Fruit fly (Drosophila melanogaster) whole organism, embryonic: ENCODE measurements around the gene CG46427.

Experiments used
- Adf1 ChIP-seq: fragments of 200-800 bp; sonication (Bioruptor generic); IDR thresholded peaks from 2 replicates; pipeline ENCODE4 v1.3.6; 2022; ENCODE audit warnings: missing biosample characterization, missing genetic modification characterization
- Asciz ChIP-seq: fragments of 200-800 bp; sonication (Bioruptor generic); optimal IDR thresholded peaks from 2 replicates; lab custom pipeline; 2017; ENCODE audit warnings: missing biosample characterization, mild to moderate bottlenecking, missing genetic modification characterization, missing genetic modification reagents
- Atf3 ChIP-seq: fragments of 200-800 bp; sonication (Bioruptor generic); optimal IDR thresholded peaks from 3 replicates; lab custom pipeline; 2016; ENCODE audit warnings: missing biosample characterization, missing genetic modification characterization
- Atf6 ChIP-seq: fragments of 200-800 bp; sonication (Bioruptor generic); IDR thresholded peaks from 2 replicates; pipeline ENCODE4 v1.3.6; 2022; ENCODE audit warnings: missing biosample characterization, missing genetic modification characterization
- CG13894 ChIP-seq: fragments of 200-800 bp; sonication (Bioruptor generic); optimal IDR thresholded peaks from 3 replicates; lab custom pipeline; 2018; ENCODE audit warnings: missing biosample characterization, mild to moderate bottlenecking, missing genetic modification characterization, moderate library complexity
- CG16815 ChIP-seq: fragments of 200-800 bp; sonication (Bioruptor generic); optimal IDR thresholded peaks from 3 replicates; lab custom pipeline; 2017; ENCODE audit warnings: missing biosample characterization, mild to moderate bottlenecking, missing genetic modification characterization
- CG17385 ChIP-seq: fragments of 200-800 bp; sonication (Bioruptor generic); optimal IDR thresholded peaks from 3 replicates; lab custom pipeline; 2018; ENCODE audit warnings: missing biosample characterization, mild to moderate bottlenecking, missing genetic modification characterization
- CG1792 ChIP-seq: fragments of 200-800 bp; sonication (Bioruptor generic); optimal IDR thresholded peaks from 2 replicates; lab custom pipeline; 2016; ENCODE audit warnings: missing biosample characterization, missing genetic modification characterization
- CG1832 ChIP-seq: fragments of 200-800 bp; sonication (Bioruptor generic); optimal IDR thresholded peaks from 2 replicates; lab custom pipeline; 2017; ENCODE audit warnings: missing biosample characterization, mild to moderate bottlenecking, missing genetic modification characterization, inconsistent platforms
- CG18619 ChIP-seq: fragments of 200-800 bp; sonication (Bioruptor generic); optimal IDR thresholded peaks from 3 replicates; lab custom pipeline; 2017; ENCODE audit warnings: missing biosample characterization, mild to moderate bottlenecking, missing genetic modification characterization
- CG2116 ChIP-seq: fragments of 200-800 bp; sonication (Bioruptor generic); optimal IDR thresholded peaks from 3 replicates; lab custom pipeline; 2018; ENCODE audit warnings: missing biosample characterization, mild to moderate bottlenecking, missing genetic modification characterization
- CG3281 ChIP-seq: fragments of 200-800 bp; sonication (Bioruptor generic); optimal IDR thresholded peaks from 3 replicates; lab custom pipeline; 2017; ENCODE audit warnings: missing biosample characterization, mild to moderate bottlenecking, missing genetic modification characterization
- CG34224 ChIP-seq: fragments of 200-800 bp; sonication (Bioruptor generic); IDR thresholded peaks from 3 replicates; pipeline ENCODE4 v1.3.6; 2022; ENCODE audit warnings: missing biosample characterization, missing genetic modification characterization; ENCODE audit not compliant: partially characterized antibody
- CG6254 ChIP-seq: fragments of 200-800 bp; sonication (Bioruptor generic); optimal IDR thresholded peaks from 3 replicates; lab custom pipeline; 2017; ENCODE audit warnings: mild to moderate bottlenecking, missing biosample characterization, missing genetic modification reagents, missing genetic modification characterization
- CG8359 ChIP-seq: fragments of 200-800 bp; sonication (Bioruptor generic); optimal IDR thresholded peaks from 2 replicates; lab custom pipeline; 2017; ENCODE audit warnings: missing biosample characterization, mild to moderate bottlenecking, missing genetic modification characterization, borderline replicate concordance
- CG8924 ChIP-seq: fragments of 200-800 bp; optimal IDR thresholded peaks from 3 replicates; lab custom pipeline; 2019; ENCODE audit warnings: missing biosample characterization, mild to moderate bottlenecking, missing genetic modification characterization, moderate library complexity
- CG9727 ChIP-seq: fragments of 200-800 bp; sonication (Bioruptor generic); optimal IDR thresholded peaks from 3 replicates; lab custom pipeline; 2017; ENCODE audit warnings: missing biosample characterization, mild to moderate bottlenecking, missing genetic modification characterization
- CG9817 ChIP-seq: fragments of 200-800 bp; sonication (Bioruptor generic); optimal IDR thresholded peaks from 2 replicates; lab custom pipeline; 2018; ENCODE audit warnings: missing biosample characterization, mild to moderate bottlenecking, missing genetic modification characterization, moderate library complexity
- CoRest ChIP-seq: fragments of 200-800 bp; sonication (Bioruptor generic); optimal IDR thresholded peaks from 3 replicates; lab custom pipeline; 2018; ENCODE audit warnings: missing biosample characterization, mild to moderate bottlenecking, missing genetic modification characterization, moderate library complexity
- D19B ChIP-seq: fragments of 200-800 bp; sonication (Bioruptor generic); optimal IDR thresholded peaks from 2 replicates; lab custom pipeline; 2017; ENCODE audit warnings: missing biosample characterization, mild to moderate bottlenecking, missing genetic modification characterization
- Dfd ChIP-seq, 2 experiments: fragments of >200 bp; optimal IDR thresholded peaks; 2 replicates each; lab custom pipeline; 2017; ENCODE audit warnings: missing biosample characterization in 2 of 2, missing genetic modification characterization in 2 of 2
- Dll ChIP-seq: fragments of 200-800 bp; sonication (Bioruptor generic); IDR thresholded peaks from 4 replicates; pipeline ENCODE4 v1.3.6; 2022; ENCODE audit warnings: missing biosample characterization, missing genetic modification characterization; ENCODE audit not compliant: partially characterized antibody
- E2f1 ChIP-seq: fragments of 200-800 bp; sonication (Bioruptor generic); IDR thresholded peaks from 2 replicates; pipeline ENCODE4 v1.3.6; 2022; ENCODE audit warnings: missing biosample characterization, missing genetic modification characterization
- Ets97D ChIP-seq: fragments of 200-800 bp; sonication (Bioruptor generic); optimal IDR thresholded peaks from 3 replicates; lab custom pipeline; 2016; ENCODE audit warnings: missing biosample characterization, missing genetic modification characterization
- Gsc ChIP-seq: fragments of 200-800 bp; sonication (Bioruptor generic); IDR thresholded peaks from 2 replicates; pipeline ENCODE4 v1.3.6; 2022; ENCODE audit warnings: missing biosample characterization, missing genetic modification characterization
- NK7.1 ChIP-seq: fragments of 200-800 bp; sonication (Bioruptor generic); optimal IDR thresholded peaks from 3 replicates; lab custom pipeline; 2016; ENCODE audit warnings: missing biosample characterization, missing genetic modification characterization
- Sox100B ChIP-seq: fragments of 200-800 bp; sonication (Bioruptor generic); optimal IDR thresholded peaks from 3 replicates; lab custom pipeline; 2018; ENCODE audit warnings: missing biosample characterization, mild to moderate bottlenecking, missing genetic modification characterization
- Sry-β ChIP-seq: fragments of 200-800 bp; sonication (Bioruptor generic); optimal IDR thresholded peaks from 2 replicates; lab custom pipeline; 2018; ENCODE audit warnings: missing biosample characterization, mild to moderate bottlenecking, missing genetic modification characterization, moderate library complexity
- TFAM ChIP-seq: fragments of 200-800 bp; sonication (Bioruptor generic); optimal IDR thresholded peaks from 2 replicates; lab custom pipeline; 2017; ENCODE audit warnings: missing biosample characterization, missing genetic modification characterization, inconsistent platforms
- ab ChIP-seq: fragments of 200-800 bp; sonication (Bioruptor generic); optimal IDR thresholded peaks from 2 replicates; lab custom pipeline; 2016; ENCODE audit warnings: missing biosample characterization, missing genetic modification characterization
- abd-A ChIP-seq: fragments of 200-800 bp; sonication (Bioruptor generic); optimal IDR thresholded peaks from 3 replicates; lab custom pipeline; 2019; ENCODE audit warnings: missing biosample characterization, mild to moderate bottlenecking, missing genetic modification characterization, moderate library complexity
- amos ChIP-seq: fragments of 200-800 bp; sonication (Bioruptor generic); IDR thresholded peaks from 2 replicates; pipeline ENCODE4 v1.3.6; 2022; ENCODE audit warnings: missing biosample characterization, missing genetic modification characterization; ENCODE audit not compliant: partially characterized antibody
- ara ChIP-seq: fragments of 200-800 bp; sonication (Bioruptor generic); IDR thresholded peaks from 2 replicates; pipeline ENCODE4 v1.3.6; 2022; ENCODE audit warnings: missing biosample characterization, missing genetic modification characterization
- cas ChIP-seq: fragments of 200-800 bp; sonication (Bioruptor generic); IDR thresholded peaks from 2 replicates; pipeline ENCODE4 v1.3.6; 2022; ENCODE audit warnings: missing biosample characterization, missing genetic modification characterization
- dm ChIP-seq: fragments of 200-800 bp; sonication (Bioruptor generic); optimal IDR thresholded peaks from 3 replicates; lab custom pipeline; 2016; ENCODE audit warnings: missing biosample characterization, missing genetic modification characterization
- dysf ChIP-seq: fragments of 200-800 bp; sonication (Bioruptor generic); IDR thresholded peaks from 3 replicates; pipeline ENCODE4 v1.3.6; 2022; ENCODE audit warnings: missing biosample characterization, missing genetic modification characterization
- fd3F ChIP-seq: fragments of 200-800 bp; sonication (Bioruptor generic); optimal IDR thresholded peaks from 2 replicates; lab custom pipeline; 2018; ENCODE audit warnings: missing biosample characterization, mild to moderate bottlenecking, missing genetic modification characterization, moderate library complexity
- grn ChIP-seq: fragments of 200-800 bp; sonication (Bioruptor generic); optimal IDR thresholded peaks from 3 replicates; lab custom pipeline; 2017; ENCODE audit warnings: missing biosample characterization, missing genetic modification characterization
- gsb-n ChIP-seq: fragments of 200-800 bp; sonication (Bioruptor generic); optimal IDR thresholded peaks from 3 replicates; lab custom pipeline; 2018; ENCODE audit warnings: missing biosample characterization, mild to moderate bottlenecking, missing genetic modification characterization
- insv ChIP-seq, 2 experiments: fragments of 200-800 bp; sonication (Bioruptor generic); optimal IDR thresholded peaks; 3 replicates each; lab custom pipeline; 2016 to 2018; ENCODE audit warnings: missing biosample characterization in 2 of 2, missing genetic modification characterization in 2 of 2
- lbe ChIP-seq: fragments of 200-800 bp; sonication (Bioruptor generic); optimal IDR thresholded peaks from 2 replicates; lab custom pipeline; 2016; ENCODE audit warnings: missing biosample characterization, mild to moderate bottlenecking, missing genetic modification characterization
- luna ChIP-seq: fragments of 200-800 bp; sonication (Bioruptor generic); optimal IDR thresholded peaks from 2 replicates; lab custom pipeline; 2016; ENCODE audit warnings: missing biosample characterization, missing genetic modification characterization
- mld ChIP-seq: fragments of 200-800 bp; sonication (Bioruptor generic); IDR thresholded peaks from 3 replicates; pipeline ENCODE4 v1.3.6; 2022; ENCODE audit warnings: missing biosample characterization, missing genetic modification characterization; ENCODE audit not compliant: partially characterized antibody
- onecut ChIP-seq: fragments of 200-800 bp; sonication (Bioruptor generic); IDR thresholded peaks from 2 replicates; pipeline ENCODE4 v1.3.6; 2022; ENCODE audit warnings: missing biosample characterization, missing genetic modification characterization
- pum ChIP-seq: fragments of 200-800 bp; sonication (Bioruptor generic); optimal IDR thresholded peaks from 2 replicates; lab custom pipeline; 2016; ENCODE audit warnings: missing biosample characterization, missing genetic modification characterization
- ranshi ChIP-seq: fragments of 200-800 bp; sonication (Bioruptor generic); IDR thresholded peaks from 2 replicates; pipeline ENCODE4 v1.3.6; 2022; ENCODE audit warnings: missing biosample characterization, missing genetic modification characterization
- sc ChIP-seq, 3 experiments: fragments of >200 bp in 2 of 3; fragments of 200-800 bp in 1 of 3; sonication (Bioruptor generic) in 1 of 3; optimal IDR thresholded peaks; 2 replicates in 2 of 3; 3 replicates in 1 of 3; lab custom pipeline; 2017; ENCODE audit warnings: mild to moderate bottlenecking in 1 of 3, missing biosample characterization in 1 of 3, missing genetic modification characterization in 1 of 3, missing genetic modification reagents in 1 of 3
- scrt ChIP-seq: fragments of 200-800 bp; sonication (Bioruptor generic); optimal IDR thresholded peaks from 2 replicates; lab custom pipeline; 2018; ENCODE audit warnings: missing biosample characterization, mild to moderate bottlenecking, missing genetic modification characterization, moderate library complexity

CG46427 gene

DNA sequence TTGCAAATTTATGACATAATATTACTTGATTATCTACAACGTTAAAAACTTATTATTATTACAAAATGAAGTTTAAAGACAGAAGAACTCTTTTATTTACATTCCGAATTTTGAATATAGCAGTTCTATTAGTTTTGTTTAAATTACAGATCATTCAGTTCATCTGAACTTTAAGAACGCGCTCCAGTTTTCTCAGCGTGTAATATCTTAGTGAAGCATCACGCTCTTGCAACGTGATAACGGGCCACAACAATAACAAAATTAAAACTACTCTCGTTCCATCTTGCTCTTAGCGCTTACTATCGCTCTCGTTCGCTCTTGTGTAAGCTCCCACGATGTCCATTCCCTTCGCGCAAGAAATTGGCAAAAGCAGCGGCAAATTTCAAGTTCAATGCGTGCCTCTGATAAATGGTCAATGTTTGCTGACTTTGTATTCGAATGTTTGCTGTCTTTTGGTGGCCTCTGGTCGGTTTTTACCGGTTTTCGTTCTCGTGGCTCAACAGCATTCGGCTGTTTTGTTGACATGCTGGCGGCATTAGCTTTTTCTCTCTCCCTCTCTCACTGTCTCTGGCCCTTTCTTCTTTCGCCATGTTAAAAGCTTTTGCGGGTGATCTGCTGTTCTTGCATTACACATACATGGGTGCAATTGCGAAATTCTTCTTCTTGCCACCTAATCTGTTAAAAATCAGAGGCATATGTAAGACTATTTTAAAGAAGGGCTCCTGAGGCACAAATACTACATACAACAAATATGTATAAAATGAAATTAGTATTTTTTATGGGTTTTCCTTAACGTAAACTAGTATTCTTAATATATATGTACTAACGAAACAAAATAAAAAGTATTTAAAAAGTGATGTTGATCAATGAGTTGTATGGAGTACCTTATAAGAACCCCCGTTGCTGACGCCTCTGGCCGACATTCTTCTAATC, 3.9 kb upstream of the CG46427 start (continued):
- TF ChIP-seq scrt (GFP tag; lab: Kevin White, UChicago) (no peak), Gsc (GFP tag; lab: Robert Waterston, UW) (no peak), pum (GFP tag; lab: Kevin White, UChicago) (no peak), Adf1 (GFP tag; lab: Robert Waterston, UW) (no peak), luna (no peak), Asciz (GFP tag; lab: Kevin White, UChicago) (no peak), grn (no peak), CG9817 (tag; lab: Kevin White, UChicago) (peak; percentile 49), CG2116 (no peak), CG17385 (GFP tag; lab: Kevin White, UChicago) (peak; percentile 13), ranshi (GFP tag; lab: Robert Waterston, UW) (no peak), Ets97D (GFP tag; lab: Kevin White, UChicago) (no peak), CG16815 (GFP tag; lab: Kevin White, UChicago) (peak; percentile 15), Sox100B (GFP tag; lab: Kevin White, UChicago) (peak; percentile 17), CG8359 (GFP tag; lab: Kevin White, UChicago) (no peak), CoRest (tag; lab: Kevin White, UChicago) (peak; percentile 58), CG13894 (peak; percentile 34), dm (GFP tag; lab: Kevin White, UChicago) (no peak), abd-A (tag; lab: Kevin White, UChicago) (no peak), TFAM (GFP tag; lab: Kevin White, UChicago) (no peak), mld (no peak), D19B (GFP tag; lab: Kevin White, UChicago) (peak; percentile 23), CG6254 (GFP tag; lab: Kevin White, UChicago) (no peak), fd3F (GFP tag; lab: Kevin White, UChicago) (no peak), CG18619 (GFP tag; lab: Kevin White, UChicago) (no peak), E2f1 (GFP tag; lab: Robert Waterston, UW) (no peak), dysf (GFP tag; lab: Robert Waterston, UW) (peak; percentile 43; the same call in 1 of the 3 replicates), insv (GFP tag; optimal IDR thresholded peaks at IDR 0.05; lab: Kevin White, UChicago) (no peak), ara (GFP tag; lab: Robert Waterston, UW) (no peak), NK7.1 (GFP tag; lab: Kevin White, UChicago) (no peak), CG34224 (GFP tag; lab: Robert Waterston, UW) (0 out of 3 replicates have a peak, but pooled peaks have one; percentile 8), cas (GFP tag; lab: Robert Waterston, UW) (no peak), CG1792 (GFP tag; lab: Kevin White, UChicago) (no peak), CG9727 (GFP tag; lab: Kevin White, UChicago) (peak; percentile 44), Atf3 (GFP tag; lab: Kevin White, UChicago) (no peak), Atf6 (GFP tag; lab: Robert Waterston, UW) (peak; percentile 39), Dll (GFP tag; lab: Robert Waterston, UW) (no peak), Sry-β (GFP tag; lab: Kevin White, UChicago) (no peak), gsb-n (tag; lab: Kevin White, UChicago) (no peak), CG1832 (GFP tag; lab: Kevin White, UChicago) (peak; percentile 24), CG3281 (peak; percentile 61), sc (optimal IDR thresholded peaks at IDR 0.05; lab: Kevin White, UChicago) (no peak), sc (GFP tag; optimal IDR thresholded peaks at IDR 0.05; lab: Kevin White, UChicago) (no peak), Dfd (GFP tag; optimal IDR thresholded peaks at IDR 0.05; lab: Kevin White, UChicago) (no peak), amos (GFP tag; lab: Robert Waterston, UW) (no peak), onecut (GFP tag; lab: Robert Waterston, UW) (no peak), CG8924 (tag; lab: Kevin White, UChicago) (peak; percentile 27), ab (GFP tag; lab: Kevin White, UChicago) (no peak), lbe (peak; percentile 67)
